Fruit fly (Drosophila melanogaster): ENCODE data around the gene dac.
A peak's percentile ranks its signal among the peaks of the same experiment; 100 is the strongest.

The dac gene

dm6 chr2L:16495193-16495780, 9.5 kb upstream of the dac start (continued):
- TF ChIP-seq CG31441 (GFP tag; IDR thresholded peaks at IDR 0.05): no peak
- TF ChIP-seq Nf-YC (tag; optimal IDR thresholded peaks at IDR 0.05): no peak
- no peak for TF ChIP-seq CG32532 (GFP tag; IDR thresholded peaks at IDR 0.05)
- TF ChIP-seq CG11696 (GFP tag; IDR thresholded peaks at IDR 0.05): no peak
- no peak for TF ChIP-seq BtbVII (GFP tag; optimal IDR thresholded peaks at IDR 0.05)
- no peak for TF ChIP-seq CG1647 (GFP tag; optimal IDR thresholded peaks at IDR 0.05)
- no peak for TF ChIP-seq CG32772 (GFP tag; IDR thresholded peaks at IDR 0.05)
- TF ChIP-seq CG11504 (tag; optimal IDR thresholded peaks at IDR 0.05): peak; percentile 68
- TF ChIP-seq Eip74EF (GFP tag; optimal IDR thresholded peaks at IDR 0.05): no peak
- no peak for TF ChIP-seq CG17829 (tag; optimal IDR thresholded peaks at IDR 0.05)
- no peak for TF ChIP-seq CG4424 (GFP tag; optimal IDR thresholded peaks at IDR 0.05)
- TF ChIP-seq CG15073 (GFP tag; optimal IDR thresholded peaks at IDR 0.05): peak; percentile 28
- peak; percentile 74 for TF ChIP-seq CG11398 (GFP tag; optimal IDR thresholded peaks at IDR 0.05)
- peak; percentile 72 for TF ChIP-seq rib (GFP tag; IDR thresholded peaks at IDR 0.05)
- TF ChIP-seq wor (GFP tag; IDR thresholded peaks at IDR 0.05): peak; percentile 82
- TF ChIP-seq Ssrp (tag; optimal IDR thresholded peaks at IDR 0.05): peak; percentile 91
- TF ChIP-seq MESR4 (GFP tag; optimal IDR thresholded peaks at IDR 0.05): peak; percentile 43
- no peak for TF ChIP-seq fd64A (GFP tag; optimal IDR thresholded peaks at IDR 0.05)
- peak; percentile 20 for TF ChIP-seq da (GFP tag; optimal IDR thresholded peaks at IDR 0.05)
- no peak for TF ChIP-seq ato (GFP tag; IDR thresholded peaks at IDR 0.05; ENCODE audit: partially characterized antibody)
- TF ChIP-seq usp (GFP tag; optimal IDR thresholded peaks at IDR 0.05): no peak
- TF ChIP-seq CG7271 (tag; optimal IDR thresholded peaks at IDR 0.05): no peak
- no peak for TF ChIP-seq gsb (GFP tag; IDR thresholded peaks at IDR 0.05)
- TF ChIP-seq sisA (GFP tag; IDR thresholded peaks at IDR 0.05): no peak; the same call in 1 of the 2 replicates
- TF ChIP-seq dati (GFP tag; IDR thresholded peaks at IDR 0.05): no peak
- peak; percentile 76 for TF ChIP-seq Hmr (GFP tag; optimal IDR thresholded peaks at IDR 0.05)
- peak; percentile 94 for TF ChIP-seq PHDP (tag; optimal IDR thresholded peaks at IDR 0.05)
- TF ChIP-seq grn (GFP tag; optimal IDR thresholded peaks at IDR 0.05): no peak
- TF ChIP-seq disco-r (GFP tag; optimal IDR thresholded peaks at IDR 0.05): peak; percentile 60
- peak; percentile 64 for TF ChIP-seq klu (GFP tag; IDR thresholded peaks at IDR 0.05)
- no peak for TF ChIP-seq nmo (GFP tag; optimal IDR thresholded peaks at IDR 0.05)
- peak; percentile 4 for TF ChIP-seq pum (GFP tag; optimal IDR thresholded peaks at IDR 0.05)
- peak; percentile 71 for TF ChIP-seq CG13775 (GFP tag; optimal IDR thresholded peaks at IDR 0.05)
- TF ChIP-seq CG2889 (GFP tag; IDR thresholded peaks at IDR 0.05): peak; percentile 66; the same call in 1 of the 3 replicates
- peak; percentile 61 for TF ChIP-seq ac (GFP tag; optimal IDR thresholded peaks at IDR 0.05)
- peak; percentile 12 for TF ChIP-seq abd-A (tag; optimal IDR thresholded peaks at IDR 0.05)
- TF ChIP-seq CG7928 (GFP tag; optimal IDR thresholded peaks at IDR 0.05): no peak
- TF ChIP-seq p53 (GFP tag; optimal IDR thresholded peaks at IDR 0.05): no peak
- no peak for TF ChIP-seq CG16813 (GFP tag; IDR thresholded peaks at IDR 0.05; ENCODE audit: partially characterized antibody)
- TF ChIP-seq Atf-2 (GFP tag; optimal IDR thresholded peaks at IDR 0.05): no peak
- no peak for TF ChIP-seq pita (GFP tag; optimal IDR thresholded peaks at IDR 0.05)
- no peak for TF ChIP-seq kni (GFP tag; optimal IDR thresholded peaks at IDR 0.05)
- peak; percentile 71 for TF ChIP-seq CG30431 (GFP tag; optimal IDR thresholded peaks at IDR 0.05)
- TF ChIP-seq sug (tag; optimal IDR thresholded peaks at IDR 0.05): no peak
- no peak for TF ChIP-seq Meics (GFP tag; optimal IDR thresholded peaks at IDR 0.05)
- peak; percentile 18 for TF ChIP-seq psq (GFP tag; optimal IDR thresholded peaks at IDR 0.05)
- no peak for TF ChIP-seq D19B (GFP tag; optimal IDR thresholded peaks at IDR 0.05)
- no peak for TF ChIP-seq danr (GFP tag; IDR thresholded peaks at IDR 0.05)
- no peak for TF ChIP-seq ash1 (GFP tag; optimal IDR thresholded peaks at IDR 0.05)
- TF ChIP-seq CG8290 (GFP tag; optimal IDR thresholded peaks at IDR 0.05): peak; percentile 85
- TF ChIP-seq CG8290 (tag; optimal IDR thresholded peaks at IDR 0.05): peak in 1 of 2 experiments; percentile 93

Measured in whole organism, embryonic.